Fruit fly (Drosophila melanogaster): Measurements from ENCODE around the gene CG7560.

CG7560 gene

dm6 chr3L:11448935-11449334 lies 24.0 kb downstream of the CG7560 start (continued):
- TF ChIP-seq Spps (tag; optimal IDR thresholded peaks at IDR 0.05) (no peak), CG1024 (GFP tag; IDR thresholded peaks at IDR 0.05) (peak; percentile 55; the same call in 1 of the 2 replicates), bowl (GFP tag; IDR thresholded peaks at IDR 0.05) (peak; percentile 29; the same call in 1 of the 2 replicates), nerfin-2 (GFP tag; IDR thresholded peaks at IDR 0.05; ENCODE audit: partially characterized antibody) (no peak), CG2678 (tag; optimal IDR thresholded peaks at IDR 0.05) (peak; percentile 55), eve (GFP tag; optimal IDR thresholded peaks at IDR 0.05) (peak in 1 of 2 experiments; percentile 51), CoRest (tag; optimal IDR thresholded peaks at IDR 0.05) (peak; percentile 40), zen (tag; optimal IDR thresholded peaks at IDR 0.05) (peak; percentile 5), Mad (GFP tag; optimal IDR thresholded peaks at IDR 0.05) (peak; percentile 16), CG7839 (tag; optimal IDR thresholded peaks at IDR 0.05) (peak; percentile 62), CG6791 (GFP tag; IDR thresholded peaks at IDR 0.05; ENCODE audit: partially characterized antibody) (no peak), Meics (GFP tag; optimal IDR thresholded peaks at IDR 0.05) (peak; percentile 37), CG6175 (GFP tag; IDR thresholded peaks at IDR 0.05) (no peak), CG32767 (GFP tag; IDR thresholded peaks at IDR 0.05) (peak; percentile 30; the same call in 1 of the 2 replicates), CG12391 (tag; optimal IDR thresholded peaks at IDR 0.05) (peak; percentile 47), pb (GFP tag; optimal IDR thresholded peaks at IDR 0.05) (peak; percentile 17), lov (optimal IDR thresholded peaks at IDR 0.05) (no peak), lov (GFP tag; IDR thresholded peaks at IDR 0.05) (peak; percentile 74; the same call in 2 of the 3 replicates), her (GFP tag; optimal IDR thresholded peaks at IDR 0.05) (peak; percentile 7), amos (GFP tag; IDR thresholded peaks at IDR 0.05; ENCODE audit: partially characterized antibody) (no peak), Nf-YA (GFP tag; IDR thresholded peaks at IDR 0.05) (no peak), Blimp-1 (GFP tag; optimal IDR thresholded peaks at IDR 0.05) (peak; percentile 66), fd102C (GFP tag; optimal IDR thresholded peaks at IDR 0.05) (no peak), HmgD (GFP tag; optimal IDR thresholded peaks at IDR 0.05) (no peak), Chrac-16 (GFP tag; optimal IDR thresholded peaks at IDR 0.05) (peak; percentile 39), CG3847 (GFP tag; IDR thresholded peaks at IDR 0.05) (peak; percentile 47; the same call in 1 of the 2 replicates), chn (GFP tag; optimal IDR thresholded peaks at IDR 0.05) (peak; percentile 54), Oaz (GFP tag; IDR thresholded peaks at IDR 0.05) (peak; percentile 41), eyg (GFP tag; optimal IDR thresholded peaks at IDR 0.05) (no peak), CG11560 (tag; IDR thresholded peaks at IDR 0.05) (0 out of 3 replicates have a peak, but pooled peaks have one; percentile 32), Dp (GFP tag; optimal IDR thresholded peaks at IDR 0.05) (no peak), CG17802 (tag; optimal IDR thresholded peaks at IDR 0.05) (peak; percentile 28), nmo (GFP tag; optimal IDR thresholded peaks at IDR 0.05) (peak; percentile 56), maf-S (GFP tag; optimal IDR thresholded peaks at IDR 0.05) (no peak), HLHmδ (GFP tag; optimal IDR thresholded peaks at IDR 0.05) (no peak), CG12104 (GFP tag; optimal IDR thresholded peaks at IDR 0.05) (no peak), CG17568 (GFP tag; optimal IDR thresholded peaks at IDR 0.05) (peak; percentile 11), sima (GFP tag; optimal IDR thresholded peaks at IDR 0.05) (no peak), insv (GFP tag; optimal IDR thresholded peaks at IDR 0.05) (no peak), ttk (GFP tag; IDR thresholded peaks at IDR 0.05) (peak; percentile 51; the same call in 1 of the 2 replicates), Antp (GFP tag; optimal IDR thresholded peaks at IDR 0.05) (peak; percentile 56), CG3407 (GFP tag; optimal IDR thresholded peaks at IDR 0.05) (no peak), ara (GFP tag; IDR thresholded peaks at IDR 0.05) (no peak), btn (GFP tag; optimal IDR thresholded peaks at IDR 0.05) (peak; percentile 22), mam (GFP tag; optimal IDR thresholded peaks at IDR 0.05) (peak; percentile 49), abd-A (tag; optimal IDR thresholded peaks at IDR 0.05) (no peak), tx (GFP tag; optimal IDR thresholded peaks at IDR 0.05) (peak; percentile 16), grau (tag; optimal IDR thresholded peaks at IDR 0.05) (peak; percentile 21), Hey (tag; optimal IDR thresholded peaks at IDR 0.05) (no peak), ranshi (GFP tag; IDR thresholded peaks at IDR 0.05) (peak; percentile 57; the same call in 1 of the 2 replicates), danr (GFP tag; IDR thresholded peaks at IDR 0.05) (no peak)
